Fruit fly (Drosophila melanogaster) whole organism, embryonic: ENCODE measurements around the gene CG13126.

Experiments used
- BEAF-32 ChIP-seq: fragments of 200-800 bp; sonication (Bioruptor generic); optimal IDR thresholded peaks from 3 replicates; lab custom pipeline; 2017; ENCODE audit warnings: missing biosample characterization, missing genetic modification characterization, mild to moderate bottlenecking, moderate library complexity, missing genetic modification reagents
- CG10267 ChIP-seq: fragments of 200-800 bp; sonication (Bioruptor generic); optimal IDR thresholded peaks from 2 replicates; lab custom pipeline; 2018; ENCODE audit warnings: missing biosample characterization, mild to moderate bottlenecking, missing genetic modification characterization, moderate library complexity
- CG11696 ChIP-seq: fragments of 200-800 bp; sonication (Bioruptor generic); IDR thresholded peaks from 2 replicates; pipeline ENCODE4 v1.3.6; 2022; ENCODE audit warnings: missing biosample characterization, missing genetic modification characterization
- CG14860 ChIP-seq: fragments of 200-800 bp; sonication (Bioruptor generic); IDR thresholded peaks from 3 replicates; pipeline ENCODE4 v1.3.6; 2022; ENCODE audit warnings: missing biosample characterization, missing genetic modification characterization; ENCODE audit not compliant: partially characterized antibody
- CG15073 ChIP-seq: fragments of 200-800 bp; sonication (Bioruptor generic); optimal IDR thresholded peaks from 2 replicates; lab custom pipeline; 2016; ENCODE audit warnings: missing biosample characterization, missing genetic modification characterization
- CG17328 ChIP-seq: fragments of 200-800 bp; sonication (Bioruptor generic); IDR thresholded peaks from 2 replicates; pipeline ENCODE4 v1.3.6; 2022; ENCODE audit warnings: missing biosample characterization, missing genetic modification characterization
- CG18262 ChIP-seq: fragments of 200-800 bp; optimal IDR thresholded peaks from 3 replicates; lab custom pipeline; 2019; ENCODE audit warnings: missing biosample characterization, mild to moderate bottlenecking, missing genetic modification characterization, moderate library complexity
- CG30431 ChIP-seq: fragments of 200-800 bp; sonication (Bioruptor generic); optimal IDR thresholded peaks from 2 replicates; lab custom pipeline; 2017; ENCODE audit warnings: missing biosample characterization, missing genetic modification characterization
- CG32772 ChIP-seq: fragments of 200-800 bp; sonication (Bioruptor generic); IDR thresholded peaks from 2 replicates; pipeline ENCODE4 v1.3.6; 2022; ENCODE audit warnings: missing biosample characterization, missing genetic modification characterization
- CG3847 ChIP-seq: fragments of 200-800 bp; sonication (Bioruptor generic); IDR thresholded peaks from 2 replicates; pipeline ENCODE4 v1.3.6; 2022; ENCODE audit warnings: missing biosample characterization, missing genetic modification characterization
- CG4328 ChIP-seq: fragments of 200-800 bp; sonication (Bioruptor generic); optimal IDR thresholded peaks from 3 replicates; lab custom pipeline; 2017; ENCODE audit warnings: missing biosample characterization, missing genetic modification reagents, missing genetic modification characterization
- CG4360 ChIP-seq: fragments of 200-800 bp; sonication (Bioruptor generic); IDR thresholded peaks from 2 replicates; pipeline ENCODE4 v1.3.6; 2022; ENCODE audit warnings: missing biosample characterization, missing genetic modification characterization
- CG4404 ChIP-seq: fragments of 200-800 bp; sonication (Bioruptor generic); IDR thresholded peaks from 2 replicates; pipeline ENCODE4 v1.3.6; 2022; ENCODE audit warnings: missing biosample characterization, missing genetic modification characterization
- CG6654 ChIP-seq: fragments of 200-800 bp; sonication (Bioruptor generic); optimal IDR thresholded peaks from 2 replicates; lab custom pipeline; 2017; ENCODE audit warnings: missing biosample characterization, mild to moderate bottlenecking, missing genetic modification characterization
- CG6813 ChIP-seq: fragments of 200-800 bp; sonication (Bioruptor generic); optimal IDR thresholded peaks from 2 replicates; lab custom pipeline; 2017; ENCODE audit warnings: missing biosample characterization, missing genetic modification characterization, mild to moderate bottlenecking, moderate library complexity, missing genetic modification reagents
- CG9817 ChIP-seq: fragments of 200-800 bp; sonication (Bioruptor generic); optimal IDR thresholded peaks from 2 replicates; lab custom pipeline; 2018; ENCODE audit warnings: missing biosample characterization, mild to moderate bottlenecking, missing genetic modification characterization, moderate library complexity
- CG9932 ChIP-seq: fragments of 200-800 bp; sonication (Bioruptor generic); IDR thresholded peaks from 2 replicates; pipeline ENCODE4 v1.3.6; 2022; ENCODE audit warnings: missing biosample characterization, missing genetic modification characterization
- CkIIα-i1 ChIP-seq: fragments of 200-800 bp; sonication (Bioruptor generic); IDR thresholded peaks from 2 replicates; pipeline ENCODE4 v1.3.6; 2022; ENCODE audit warnings: missing biosample characterization, missing genetic modification characterization
- CoRest ChIP-seq: fragments of 200-800 bp; sonication (Bioruptor generic); optimal IDR thresholded peaks from 3 replicates; lab custom pipeline; 2018; ENCODE audit warnings: missing biosample characterization, mild to moderate bottlenecking, missing genetic modification characterization, moderate library complexity
- D ChIP-seq, 2 experiments: fragments of 200-800 bp in 1 of 2; fragments of >200 bp in 1 of 2; sonication (Bioruptor generic) in 1 of 2; optimal IDR thresholded peaks; 2 replicates in 1 of 2; 3 replicates in 1 of 2; lab custom pipeline; 2017; ENCODE audit warnings: mild to moderate bottlenecking in 1 of 2, missing biosample characterization in 1 of 2, missing genetic modification characterization in 1 of 2, missing genetic modification reagents in 1 of 2
- Dip3 ChIP-seq: fragments of 200-800 bp; sonication (Bioruptor generic); optimal IDR thresholded peaks from 3 replicates; lab custom pipeline; 2016; ENCODE audit warnings: missing biosample characterization, missing genetic modification characterization
- Fer1 ChIP-seq: fragments of 200-800 bp; sonication (Bioruptor generic); optimal IDR thresholded peaks from 2 replicates; lab custom pipeline; 2017; ENCODE audit warnings: missing biosample characterization, mild to moderate bottlenecking, missing genetic modification characterization
- MTF-1 ChIP-seq: fragments of 200-800 bp; sonication (Bioruptor generic); optimal IDR thresholded peaks from 2 replicates; lab custom pipeline; 2018; ENCODE audit warnings: missing biosample characterization, mild to moderate bottlenecking, missing genetic modification characterization, borderline replicate concordance
- Med ChIP-seq: fragments of 200-800 bp; sonication (Bioruptor generic); peaks from one replicate; lab custom pipeline; 2016; ENCODE audit warnings: missing biosample characterization, missing genetic modification characterization, mild to moderate bottlenecking, inconsistent platforms, moderate library complexity
- Meics ChIP-seq: fragments of 200-800 bp; sonication (Bioruptor generic); optimal IDR thresholded peaks from 2 replicates; lab custom pipeline; 2017; ENCODE audit warnings: missing biosample characterization, mild to moderate bottlenecking, missing genetic modification characterization
- Opbp ChIP-seq: fragments of 200-800 bp; sonication (Bioruptor generic); IDR thresholded peaks from 3 replicates; pipeline ENCODE4 v1.3.6; 2022; ENCODE audit warnings: missing biosample characterization, missing genetic modification characterization; ENCODE audit not compliant: partially characterized antibody
- Optix ChIP-seq: fragments of 200-800 bp; sonication (Bioruptor generic); IDR thresholded peaks from 3 replicates; pipeline ENCODE4 v1.3.6; 2022; ENCODE audit warnings: missing biosample characterization, missing genetic modification characterization
- Rx ChIP-seq: fragments of 200-800 bp; sonication (Bioruptor generic); IDR thresholded peaks from 2 replicates; pipeline ENCODE4 v1.3.6; 2022; ENCODE audit warnings: missing biosample characterization, missing genetic modification characterization
- Sox100B ChIP-seq: fragments of 200-800 bp; sonication (Bioruptor generic); optimal IDR thresholded peaks from 3 replicates; lab custom pipeline; 2018; ENCODE audit warnings: missing biosample characterization, mild to moderate bottlenecking, missing genetic modification characterization
- Usf ChIP-seq: fragments of 200-800 bp; sonication (Bioruptor generic); optimal IDR thresholded peaks from 2 replicates; lab custom pipeline; 2017; ENCODE audit warnings: missing genotype, missing biosample characterization, missing genetic modification characterization
- ash1 ChIP-seq: fragments of 200-800 bp; sonication (Bioruptor generic); optimal IDR thresholded peaks from 2 replicates; lab custom pipeline; 2018; ENCODE audit warnings: missing biosample characterization, mild to moderate bottlenecking, missing genetic modification characterization
- ato ChIP-seq: fragments of 200-800 bp; sonication (Bioruptor generic); IDR thresholded peaks from 2 replicates; pipeline ENCODE4 v1.3.6; 2022; ENCODE audit warnings: missing biosample characterization, missing genetic modification characterization; ENCODE audit not compliant: partially characterized antibody
- crol ChIP-seq: fragments of 200-800 bp; sonication (Bioruptor generic); IDR thresholded peaks from 2 replicates; pipeline ENCODE4 v1.3.6; 2022; ENCODE audit warnings: missing biosample characterization, missing genetic modification characterization
- emc ChIP-seq: fragments of 200-800 bp; sonication (Bioruptor generic); optimal IDR thresholded peaks from 2 replicates; lab custom pipeline; 2016; ENCODE audit warnings: missing biosample characterization, missing genetic modification characterization
- esg ChIP-seq: fragments of 200-800 bp; sonication (Bioruptor generic); conservative IDR thresholded peaks from 2 replicates; pipeline ENCODE4 v1.3.6; 2022; ENCODE audit warnings: missing biosample characterization, missing genetic modification characterization
- fd102C ChIP-seq: fragments of 200-800 bp; sonication (Bioruptor generic); optimal IDR thresholded peaks from 2 replicates; lab custom pipeline; 2018; ENCODE audit warnings: missing biosample characterization, mild to moderate bottlenecking, missing genetic modification characterization, moderate library complexity
- hth ChIP-seq: fragments of >200 bp; optimal IDR thresholded peaks from 2 replicates; lab custom pipeline; 2017; ENCODE audit warnings: inconsistent platforms
- klu ChIP-seq: fragments of 200-800 bp; sonication (Bioruptor generic); IDR thresholded peaks from 2 replicates; pipeline ENCODE4 v1.3.6; 2022; ENCODE audit warnings: missing biosample characterization, missing genetic modification characterization
- lab ChIP-seq: fragments of 200-800 bp; sonication (Bioruptor generic); optimal IDR thresholded peaks from 3 replicates; lab custom pipeline; 2017; ENCODE audit warnings: missing biosample characterization, missing genetic modification characterization, mild to moderate bottlenecking, moderate library complexity, missing genetic modification reagents
- nau ChIP-seq: fragments of 200-800 bp; sonication (Bioruptor generic); optimal IDR thresholded peaks from 3 replicates; lab custom pipeline; 2017; ENCODE audit warnings: missing biosample characterization, mild to moderate bottlenecking, missing genetic modification characterization, missing genetic modification reagents
- sens ChIP-seq: fragments of 200-800 bp; sonication (Bioruptor generic); peaks from one replicate; lab custom pipeline; 2016; ENCODE audit warnings: missing biosample characterization, missing genetic modification characterization
- slbo ChIP-seq: fragments of 200-800 bp; sonication (Bioruptor generic); IDR thresholded peaks from 2 replicates; pipeline ENCODE4 v1.3.6; 2022; ENCODE audit warnings: missing biosample characterization, missing genetic modification characterization
- stwl ChIP-seq: fragments of 200-800 bp; sonication (Bioruptor generic); optimal IDR thresholded peaks from 3 replicates; lab custom pipeline; 2018; ENCODE audit warnings: missing biosample characterization, mild to moderate bottlenecking, missing genetic modification characterization, moderate library complexity
- tio ChIP-seq: fragments of 200-800 bp; sonication (Bioruptor generic); optimal IDR thresholded peaks from 2 replicates; lab custom pipeline; 2017; ENCODE audit warnings: missing biosample characterization, missing genetic modification characterization, inconsistent platforms
- tll ChIP-seq, 2 experiments: fragments of 200-800 bp in 1 of 2; fragments of >200 bp in 1 of 2; sonication (Bioruptor generic) in 1 of 2; optimal IDR thresholded peaks; 2 replicates each; lab custom pipeline; 2017 to 2019; ENCODE audit warnings: missing biosample characterization in 2 of 2, missing genetic modification characterization in 2 of 2, mild to moderate bottlenecking in 1 of 2, moderate library complexity in 1 of 2
- twi ChIP-seq: fragments of 200-800 bp; optimal IDR thresholded peaks from 2 replicates; lab custom pipeline; 2019; ENCODE audit warnings: missing biosample characterization, mild to moderate bottlenecking, missing genetic modification characterization, moderate library complexity
- tx ChIP-seq: fragments of 200-800 bp; sonication (Bioruptor generic); optimal IDR thresholded peaks from 2 replicates; lab custom pipeline; 2016; ENCODE audit warnings: missing biosample characterization, missing genetic modification characterization
- zen2 ChIP-seq: fragments of 200-800 bp; sonication (Bioruptor generic); IDR thresholded peaks from 3 replicates; pipeline ENCODE4 v1.3.6; 2022; ENCODE audit warnings: missing biosample characterization, missing genetic modification characterization; ENCODE audit not compliant: partially characterized antibody
- zf30C ChIP-seq: fragments of 200-800 bp; sonication (Bioruptor generic); optimal IDR thresholded peaks from 3 replicates; lab custom pipeline; 2018; ENCODE audit warnings: missing biosample characterization, mild to moderate bottlenecking, missing genetic modification characterization

Gene CG13126

DNA sequence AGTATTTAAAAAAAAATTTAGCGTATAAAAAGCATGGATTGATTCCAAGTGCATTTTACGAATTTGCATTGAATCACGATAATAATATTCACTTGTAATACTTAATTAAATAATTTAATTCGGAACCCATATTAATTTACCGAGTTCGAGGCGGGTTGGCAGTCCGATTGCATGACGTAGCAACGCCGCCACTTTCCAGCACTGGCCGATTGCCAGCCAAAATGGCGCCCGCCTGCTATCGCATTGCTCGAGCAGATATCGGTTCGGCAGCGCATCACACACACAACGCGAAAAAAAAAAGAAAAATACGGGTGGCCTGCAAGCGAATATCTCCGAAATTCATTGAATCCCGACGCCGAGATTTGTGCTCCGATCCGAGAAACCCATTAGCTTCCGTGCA lies 49.6 kb upstream of the CG13126 start, which contains the start of gene Ndf (continued):
- 0 out of 2 replicates have a peak, but pooled peaks have one; percentile 30 for TF ChIP-seq CG11696 (GFP tag; lab: Robert Waterston, UW)
- TF ChIP-seq CG9932 (GFP tag; lab: Robert Waterston, UW), result peak; percentile 87
- TF ChIP-seq lab (GFP tag; lab: Kevin White, UChicago), result peak; percentile 82
- TF ChIP-seq stwl, result peak; percentile 93
- TF ChIP-seq hth (lab: Kevin White, UChicago), result no peak
- 0 out of 2 replicates have a peak, but pooled peaks have one; percentile 12 for TF ChIP-seq CG4360 (GFP tag; lab: Robert Waterston, UW)
- peak; percentile 64 for TF ChIP-seq Rx (GFP tag; lab: Robert Waterston, UW)
- no peak for TF ChIP-seq tio (GFP tag; lab: Kevin White, UChicago)
- TF ChIP-seq Sox100B (GFP tag; lab: Kevin White, UChicago), result peak; percentile 46
- peak; percentile 68 for TF ChIP-seq CG17328 (GFP tag; lab: Robert Waterston, UW)
- peak; percentile 62 for TF ChIP-seq Fer1 (GFP tag; lab: Kevin White, UChicago)
- peak; percentile 54 for TF ChIP-seq CG18262
- peak; percentile 89 for TF ChIP-seq sens (GFP tag; lab: Kevin White, UChicago)
- peak; percentile 78; the same call in 2 of the 3 replicates for TF ChIP-seq Opbp (GFP tag; lab: Robert Waterston, UW)
- peak; percentile 63 for TF ChIP-seq Meics (GFP tag; lab: Kevin White, UChicago)
- peak; percentile 47 for TF ChIP-seq ash1 (GFP tag; lab: Kevin White, UChicago)
- 0 out of 3 replicates have a peak, but pooled peaks have one; percentile 12 for TF ChIP-seq Optix (GFP tag; lab: Robert Waterston, UW)
- peak; percentile 58 for TF ChIP-seq Dip3 (GFP tag; lab: Kevin White, UChicago)
- TF ChIP-seq twi, result peak; percentile 6
- peak; percentile 54 for TF ChIP-seq CoRest
- 0 out of 2 replicates have a peak, but pooled peaks have one; percentile 9 for TF ChIP-seq klu (GFP tag; lab: Robert Waterston, UW)
- peak; percentile 59 for TF ChIP-seq CG4328 (GFP tag; lab: Kevin White, UChicago)
- TF ChIP-seq zf30C (GFP tag; lab: Kevin White, UChicago), result peak; percentile 37
- TF ChIP-seq crol (GFP tag; lab: Robert Waterston, UW), result no peak
- peak; percentile 33 for TF ChIP-seq fd102C (GFP tag; lab: Kevin White, UChicago)
- TF ChIP-seq MTF-1 (GFP tag; lab: Kevin White, UChicago), result peak; percentile 31
- TF ChIP-seq CG32772, result peak; percentile 68
- peak; percentile 93 for TF ChIP-seq CG3847 (GFP tag; lab: Robert Waterston, UW)
- TF ChIP-seq CG6813 (GFP tag; lab: Kevin White, UChicago), result peak; percentile 24
- no peak for TF ChIP-seq CkIIα-i1 (GFP tag; lab: Robert Waterston, UW)
- TF ChIP-seq CG10267 (tag; lab: Kevin White, UChicago), result peak; percentile 98
- no peak for TF ChIP-seq emc
- 0 out of 2 replicates have a peak, but pooled peaks have one; percentile 29 for TF ChIP-seq CG4404 (GFP tag; lab: Robert Waterston, UW)
- TF ChIP-seq nau, result no peak
- no peak for TF ChIP-seq CG15073 (GFP tag; lab: Kevin White, UChicago)
- TF ChIP-seq BEAF-32, result peak; percentile 82
- peak; percentile 31; the same call in 1 of the 3 replicates for TF ChIP-seq zen2 (GFP tag; lab: Robert Waterston, UW)
- peak; percentile 39; the same call in 1 of the 3 replicates for TF ChIP-seq CG14860 (GFP tag; lab: Robert Waterston, UW)
- peak; percentile 85 for TF ChIP-seq slbo (GFP tag; lab: Robert Waterston, UW)
- TF ChIP-seq CG30431 (GFP tag; lab: Kevin White, UChicago), result peak; percentile 32
- TF ChIP-seq tll (GFP tag; optimal IDR thresholded peaks at IDR 0.05; lab: Kevin White, UChicago), result no peak
- TF ChIP-seq ato (GFP tag; lab: Robert Waterston, UW), result peak; percentile 65
- TF ChIP-seq Med (GFP tag; lab: Kevin White, UChicago), result peak; percentile 98
- TF ChIP-seq Usf, result peak; percentile 26
- no peak; the same call in 1 of the 2 replicates for TF ChIP-seq esg (GFP tag; lab: Robert Waterston, UW)
- TF ChIP-seq D (optimal IDR thresholded peaks at IDR 0.05; lab: Kevin White, UChicago), result no peak
- no peak for TF ChIP-seq D (GFP tag; optimal IDR thresholded peaks at IDR 0.05; lab: Kevin White, UChicago)
- peak; percentile 70 for TF ChIP-seq CG9817 (tag; lab: Kevin White, UChicago)
- TF ChIP-seq tx, result peak; percentile 41
- no peak for TF ChIP-seq CG6654 (GFP tag; lab: Kevin White, UChicago)
